In the genomic region with DNA sequence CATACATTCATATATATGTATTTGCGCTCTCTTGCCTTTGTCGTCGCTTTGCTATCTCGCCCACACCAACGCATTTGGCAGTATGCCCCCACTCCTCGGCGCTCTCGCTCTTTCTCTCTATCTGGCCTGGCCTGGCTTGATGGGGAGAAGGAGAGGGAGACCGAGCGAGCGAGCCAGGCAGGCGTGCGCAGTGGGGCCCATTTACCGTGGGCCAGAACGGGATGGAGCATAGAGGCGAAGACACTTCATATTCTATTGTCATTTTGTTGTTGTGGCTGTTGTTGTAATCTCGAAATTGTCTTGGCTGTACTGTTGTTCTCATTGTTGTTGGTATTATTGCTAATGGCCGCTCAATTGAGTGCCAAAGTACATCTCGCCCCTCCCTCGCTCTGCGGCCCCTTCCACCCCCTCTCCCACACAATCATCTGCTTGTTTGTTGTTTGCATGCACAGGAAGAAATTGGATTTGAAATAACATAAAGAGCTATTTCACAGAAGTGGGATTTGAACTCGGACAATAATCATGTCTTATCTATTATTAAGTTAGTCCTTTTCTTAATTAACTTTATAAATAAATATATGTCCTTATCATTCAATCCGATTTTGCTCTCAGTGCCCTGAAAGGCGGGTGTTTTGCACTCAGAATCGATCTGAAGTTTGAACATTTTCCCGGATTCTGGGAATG, we compare ENCODE assay signal across 1 fruit fly cellular context.
TF ChIP-seq lines count a peak whose summit lies in the region.

No protein-coding gene starts in this region.

TF ChIP-seq in whole organism, embryonic, 481 proteins besides CTCF, POLR2A, EP300 and RAD21 (continued from another document and continues in another):
- no peak for TF ChIP-seq Gsc (GFP tag; IDR thresholded peaks at IDR 0.05; lab: Robert Waterston, UW)
- TF ChIP-seq tio (GFP tag; optimal IDR thresholded peaks at IDR 0.05; lab: Kevin White, UChicago): peak; percentile 90
- TF ChIP-seq Jarid2 (GFP tag; optimal IDR thresholded peaks at IDR 0.05; lab: Kevin White, UChicago): peak; percentile 62
- no peak for TF ChIP-seq Scr (GFP tag; IDR thresholded peaks at IDR 0.05; lab: Robert Waterston, UW; ENCODE audit: partially characterized antibody)
- TF ChIP-seq her (GFP tag; optimal IDR thresholded peaks at IDR 0.05; lab: Kevin White, UChicago): no peak
- TF ChIP-seq CG6765 (GFP tag; optimal IDR thresholded peaks at IDR 0.05; lab: Kevin White, UChicago): peak; percentile 68
- peak; percentile 51 for TF ChIP-seq tup (GFP tag; optimal IDR thresholded peaks at IDR 0.05; lab: Kevin White, UChicago)
- TF ChIP-seq CG13624 (GFP tag; optimal IDR thresholded peaks at IDR 0.05; lab: Kevin White, UChicago): no peak
- TF ChIP-seq Dbx (GFP tag; IDR thresholded peaks at IDR 0.05; lab: Robert Waterston, UW): peak; percentile 88
- peak; percentile 3 for TF ChIP-seq gcm2 (GFP tag; optimal IDR thresholded peaks at IDR 0.05; lab: Kevin White, UChicago)
- peak; percentile 93 for TF ChIP-seq CG2712 (tag; optimal IDR thresholded peaks at IDR 0.05; lab: Kevin White, UChicago)
- TF ChIP-seq CG30431 (GFP tag; optimal IDR thresholded peaks at IDR 0.05; lab: Kevin White, UChicago): peak; percentile 82
- TF ChIP-seq Ets65A (GFP tag; lab: Kevin White, UChicago): peak; percentile 91
- peak; percentile 84 to 94 for TF ChIP-seq bsh (GFP tag; optimal IDR thresholded peaks at IDR 0.05; lab: Kevin White, UChicago)
- peak; percentile 88 for TF ChIP-seq CG15269 (tag; optimal IDR thresholded peaks at IDR 0.05; lab: Kevin White, UChicago)
- TF ChIP-seq sug (tag; optimal IDR thresholded peaks at IDR 0.05; lab: Kevin White, UChicago): peak; percentile 60
- TF ChIP-seq CG5953 (GFP tag; IDR thresholded peaks at IDR 0.05; lab: Robert Waterston, UW): peak; percentile 80
- TF ChIP-seq CG11723 (GFP tag; optimal IDR thresholded peaks at IDR 0.05; lab: Kevin White, UChicago): peak; percentile 67
- TF ChIP-seq CG4328 (GFP tag; optimal IDR thresholded peaks at IDR 0.05; lab: Kevin White, UChicago): peak; percentile 53
- no peak for TF ChIP-seq cad (GFP tag; optimal IDR thresholded peaks at IDR 0.05; lab: Kevin White, UChicago)
- peak; percentile 91 for TF ChIP-seq dmrt11E (tag; optimal IDR thresholded peaks at IDR 0.05; lab: Kevin White, UChicago)
- TF ChIP-seq HLH3B (GFP tag; IDR thresholded peaks at IDR 0.05; lab: Robert Waterston, UW): peak; percentile 88
- peak; percentile 80 for TF ChIP-seq CG2202 (tag; optimal IDR thresholded peaks at IDR 0.05; lab: Kevin White, UChicago)
- peak; percentile 87 for TF ChIP-seq Gug (GFP tag; IDR thresholded peaks at IDR 0.05; lab: Robert Waterston, UW)
- TF ChIP-seq CG32772 (GFP tag; IDR thresholded peaks at IDR 0.05; lab: Robert Waterston, UW): peak; percentile 89
- peak; percentile 4 for TF ChIP-seq Antp (GFP tag; optimal IDR thresholded peaks at IDR 0.05; lab: Kevin White, UChicago)
- peak; percentile 74 for TF ChIP-seq CG8290 (GFP tag; optimal IDR thresholded peaks at IDR 0.05; lab: Kevin White, UChicago)
- TF ChIP-seq CG8290 (tag; optimal IDR thresholded peaks at IDR 0.05; lab: Kevin White, UChicago): peak; percentile 74 to 80
- no peak for TF ChIP-seq prd (optimal IDR thresholded peaks at IDR 0.05; lab: Kevin White, UChicago)
- peak; percentile 94 for TF ChIP-seq prd (GFP tag; IDR thresholded peaks at IDR 0.05; lab: Robert Waterston, UW)
- peak; percentile 56 for TF ChIP-seq CG3065 (GFP tag; optimal IDR thresholded peaks at IDR 0.05; lab: Kevin White, UChicago)
- TF ChIP-seq eyg (GFP tag; optimal IDR thresholded peaks at IDR 0.05; lab: Kevin White, UChicago): no peak
- TF ChIP-seq CG18011 (GFP tag; optimal IDR thresholded peaks at IDR 0.05; lab: Kevin White, UChicago): peak; percentile 62
- peak; percentile 87 for TF ChIP-seq CG12104 (GFP tag; optimal IDR thresholded peaks at IDR 0.05; lab: Kevin White, UChicago)
- peak; percentile 37 for TF ChIP-seq fd102C (GFP tag; optimal IDR thresholded peaks at IDR 0.05; lab: Kevin White, UChicago)
- TF ChIP-seq lbe (GFP tag; optimal IDR thresholded peaks at IDR 0.05; lab: Kevin White, UChicago): peak; percentile 82
- TF ChIP-seq Stat92E (GFP tag; optimal IDR thresholded peaks at IDR 0.05; lab: Kevin White, UChicago): peak in 1 of 3 experiments; percentile 7
- peak; percentile 81 for TF ChIP-seq onecut (GFP tag; IDR thresholded peaks at IDR 0.05; lab: Robert Waterston, UW)
- peak; percentile 88 for TF ChIP-seq chinmo (GFP tag; IDR thresholded peaks at IDR 0.05; lab: Robert Waterston, UW; ENCODE audit: partially characterized antibody)
- TF ChIP-seq Trl (optimal IDR thresholded peaks at IDR 0.05; lab: Kevin White, UChicago): peak; percentile 73 to 84
- no peak for TF ChIP-seq Trl (GFP tag; optimal IDR thresholded peaks at IDR 0.05; lab: Kevin White, UChicago)
- TF ChIP-seq CrebB (tag; optimal IDR thresholded peaks at IDR 0.05; lab: Kevin White, UChicago): peak; percentile 86
- peak; percentile 73 for TF ChIP-seq Nf-YA (GFP tag; IDR thresholded peaks at IDR 0.05; lab: Robert Waterston, UW)
- TF ChIP-seq CG12744 (GFP tag; optimal IDR thresholded peaks at IDR 0.05; lab: Kevin White, UChicago): peak; percentile 23
- TF ChIP-seq CG15011 (GFP tag; optimal IDR thresholded peaks at IDR 0.05; lab: Kevin White, UChicago): peak; percentile 83
- peak; percentile 77 for TF ChIP-seq Usf (GFP tag; optimal IDR thresholded peaks at IDR 0.05; lab: Kevin White, UChicago)
- TF ChIP-seq CG13775 (GFP tag; optimal IDR thresholded peaks at IDR 0.05; lab: Kevin White, UChicago): peak; percentile 90
- no peak for TF ChIP-seq Dad (GFP tag; optimal IDR thresholded peaks at IDR 0.05; lab: Kevin White, UChicago)
- TF ChIP-seq CG10462 (GFP tag; optimal IDR thresholded peaks at IDR 0.05; lab: Kevin White, UChicago): peak; percentile 74
- TF ChIP-seq PHDP (tag; optimal IDR thresholded peaks at IDR 0.05; lab: Kevin White, UChicago): peak; percentile 88
- peak; percentile 49 for TF ChIP-seq CG13894 (tag; optimal IDR thresholded peaks at IDR 0.05; lab: Kevin White, UChicago)
- TF ChIP-seq Lhr (GFP tag; optimal IDR thresholded peaks at IDR 0.05; lab: Kevin White, UChicago): peak; percentile 79
- peak; percentile 91 for TF ChIP-seq ci (GFP tag; IDR thresholded peaks at IDR 0.05; lab: Robert Waterston, UW)
- peak; percentile 34 for TF ChIP-seq CG7928 (GFP tag; optimal IDR thresholded peaks at IDR 0.05; lab: Kevin White, UChicago)
- TF ChIP-seq Atf-2 (GFP tag; optimal IDR thresholded peaks at IDR 0.05; lab: Kevin White, UChicago): peak; percentile 47
- TF ChIP-seq CG12942 (GFP tag; optimal IDR thresholded peaks at IDR 0.05; lab: Kevin White, UChicago): peak; percentile 84
- TF ChIP-seq zfh2 (GFP tag; optimal IDR thresholded peaks at IDR 0.05; lab: Kevin White, UChicago): peak; percentile 66
- peak; percentile 84 for TF ChIP-seq Blimp-1 (GFP tag; optimal IDR thresholded peaks at IDR 0.05; lab: Kevin White, UChicago)
- peak; percentile 90 for TF ChIP-seq H2.0 (GFP tag; IDR thresholded peaks at IDR 0.05; lab: Robert Waterston, UW)
- TF ChIP-seq Taf1 (GFP tag; IDR thresholded peaks at IDR 0.05; lab: Robert Waterston, UW): peak; percentile 78
- peak; percentile 93 for TF ChIP-seq row (GFP tag; IDR thresholded peaks at IDR 0.05; lab: Robert Waterston, UW)
- TF ChIP-seq CG9817 (tag; optimal IDR thresholded peaks at IDR 0.05; lab: Kevin White, UChicago): peak; percentile 85
- TF ChIP-seq D (optimal IDR thresholded peaks at IDR 0.05; lab: Kevin White, UChicago): no peak
- TF ChIP-seq D (GFP tag; optimal IDR thresholded peaks at IDR 0.05; lab: Kevin White, UChicago): peak; percentile 89
- TF ChIP-seq z (GFP tag; IDR thresholded peaks at IDR 0.05; lab: Robert Waterston, UW): peak; percentile 66; the same call in 1 of the 3 replicates
- TF ChIP-seq vnd (GFP tag; IDR thresholded peaks at IDR 0.05; lab: Robert Waterston, UW; ENCODE audit: partially characterized antibody): no peak
- TF ChIP-seq gsb (GFP tag; IDR thresholded peaks at IDR 0.05; lab: Robert Waterston, UW): peak; percentile 86
- TF ChIP-seq CG14860 (GFP tag; IDR thresholded peaks at IDR 0.05; lab: Robert Waterston, UW; ENCODE audit: partially characterized antibody): no peak
- peak; percentile 89 for TF ChIP-seq bcd (GFP tag; optimal IDR thresholded peaks at IDR 0.05; lab: Kevin White, UChicago)
- TF ChIP-seq Ets97D (GFP tag; optimal IDR thresholded peaks at IDR 0.05; lab: Kevin White, UChicago): peak; percentile 13
- no peak for TF ChIP-seq Tbp (GFP tag; optimal IDR thresholded peaks at IDR 0.05; lab: Kevin White, UChicago)
- peak; percentile 80 for TF ChIP-seq CG1024 (GFP tag; IDR thresholded peaks at IDR 0.05; lab: Robert Waterston, UW)
- TF ChIP-seq otp (GFP tag; IDR thresholded peaks at IDR 0.05; lab: Robert Waterston, UW): peak; percentile 89
- no peak for TF ChIP-seq Dp (GFP tag; optimal IDR thresholded peaks at IDR 0.05; lab: Kevin White, UChicago)
- TF ChIP-seq Dll (GFP tag; IDR thresholded peaks at IDR 0.05; lab: Robert Waterston, UW; ENCODE audit: partially characterized antibody): no peak
- peak; percentile 77 for TF ChIP-seq Fer2 (tag; optimal IDR thresholded peaks at IDR 0.05; lab: Kevin White, UChicago)
- peak; percentile 75 for TF ChIP-seq D19B (GFP tag; optimal IDR thresholded peaks at IDR 0.05; lab: Kevin White, UChicago)
- TF ChIP-seq Nf-YC (tag; optimal IDR thresholded peaks at IDR 0.05; lab: Kevin White, UChicago): peak; percentile 9
- peak in 1 of 2 experiments; percentile 74 for TF ChIP-seq Eip74EF (GFP tag; optimal IDR thresholded peaks at IDR 0.05; lab: Kevin White, UChicago)
- 0 out of 2 replicates have a peak, but pooled peaks have one; percentile 33 for TF ChIP-seq unc-4 (GFP tag; IDR thresholded peaks at IDR 0.05; lab: Robert Waterston, UW; ENCODE audit: partially characterized antibody)
- TF ChIP-seq Dip2 (GFP tag; IDR thresholded peaks at IDR 0.05; lab: Robert Waterston, UW): peak; percentile 50; the same call in 1 of the 2 replicates
- no peak for TF ChIP-seq sna (GFP tag; IDR thresholded peaks at IDR 0.05; lab: Robert Waterston, UW; ENCODE audit: partially characterized antibody)
- TF ChIP-seq Vsx1 (GFP tag; optimal IDR thresholded peaks at IDR 0.05; lab: Kevin White, UChicago): peak; percentile 79
- TF ChIP-seq Poxn (GFP tag; IDR thresholded peaks at IDR 0.05; lab: Robert Waterston, UW): peak; percentile 71
- peak; percentile 89 for TF ChIP-seq CG11695 (GFP tag; IDR thresholded peaks at IDR 0.05; lab: Robert Waterston, UW)
- TF ChIP-seq CG32532 (GFP tag; IDR thresholded peaks at IDR 0.05; lab: Robert Waterston, UW): peak; percentile 91
- TF ChIP-seq CG8478 (optimal IDR thresholded peaks at IDR 0.05; lab: Kevin White, UChicago): no peak
- TF ChIP-seq Elba2 (GFP tag; optimal IDR thresholded peaks at IDR 0.05; lab: Kevin White, UChicago): no peak
- peak; percentile 73 to 90 for TF ChIP-seq dpn (GFP tag; optimal IDR thresholded peaks at IDR 0.05; lab: Kevin White, UChicago)
- TF ChIP-seq pzg (GFP tag; optimal IDR thresholded peaks at IDR 0.05; lab: Kevin White, UChicago): no peak
- TF ChIP-seq Mrtf (GFP tag; IDR thresholded peaks at IDR 0.05; lab: Robert Waterston, UW): peak; percentile 88
- TF ChIP-seq Side (GFP tag; optimal IDR thresholded peaks at IDR 0.05; lab: Kevin White, UChicago): peak; percentile 34
- peak; percentile 94 for TF ChIP-seq gem (tag; optimal IDR thresholded peaks at IDR 0.05; lab: Kevin White, UChicago)
- TF ChIP-seq CG18599 (GFP tag; optimal IDR thresholded peaks at IDR 0.05; lab: Kevin White, UChicago): peak; percentile 90
- TF ChIP-seq inv (GFP tag; IDR thresholded peaks at IDR 0.05; lab: Robert Waterston, UW; ENCODE audit: partially characterized antibody): no peak
- TF ChIP-seq tna (GFP tag; IDR thresholded peaks at IDR 0.05; lab: Robert Waterston, UW; ENCODE audit: partially characterized antibody): 0 out of 2 replicates have a peak, but pooled peaks have one; percentile 6
- TF ChIP-seq Dek (tag; optimal IDR thresholded peaks at IDR 0.05; lab: Kevin White, UChicago): peak; percentile 88
- peak; percentile 92 for TF ChIP-seq CG12391 (tag; optimal IDR thresholded peaks at IDR 0.05; lab: Kevin White, UChicago)
- peak; percentile 80 for TF ChIP-seq Spps (tag; optimal IDR thresholded peaks at IDR 0.05; lab: Kevin White, UChicago)
- TF ChIP-seq tll (GFP tag; optimal IDR thresholded peaks at IDR 0.05; lab: Kevin White, UChicago): no peak
- TF ChIP-seq CG10979 (tag; optimal IDR thresholded peaks at IDR 0.05; lab: Kevin White, UChicago): peak; percentile 90
- TF ChIP-seq CG3281 (GFP tag; optimal IDR thresholded peaks at IDR 0.05; lab: Kevin White, UChicago): peak; percentile 87
- peak in 1 of 2 experiments; percentile 47 for TF ChIP-seq crp (GFP tag; optimal IDR thresholded peaks at IDR 0.05; lab: Kevin White, UChicago)
- peak; percentile 86 for TF ChIP-seq CG4820 (GFP tag; optimal IDR thresholded peaks at IDR 0.05; lab: Kevin White, UChicago)
- TF ChIP-seq CG17186 (GFP tag; optimal IDR thresholded peaks at IDR 0.05; lab: Kevin White, UChicago): peak; percentile 27
- no peak for TF ChIP-seq hkb (optimal IDR thresholded peaks at IDR 0.05; lab: Kevin White, UChicago)
- peak; percentile 90 for TF ChIP-seq hkb (GFP tag; IDR thresholded peaks at IDR 0.05; lab: Robert Waterston, UW)
- peak; percentile 92 for TF ChIP-seq CG7839 (tag; optimal IDR thresholded peaks at IDR 0.05; lab: Kevin White, UChicago)
- TF ChIP-seq ems (GFP tag; optimal IDR thresholded peaks at IDR 0.05; lab: Kevin White, UChicago): peak; percentile 51
- TF ChIP-seq BtbVII (GFP tag; optimal IDR thresholded peaks at IDR 0.05; lab: Kevin White, UChicago): peak; percentile 87
- peak; percentile 94 for TF ChIP-seq CG17361 (GFP tag; IDR thresholded peaks at IDR 0.05; lab: Robert Waterston, UW)
- TF ChIP-seq CG4617 (GFP tag; optimal IDR thresholded peaks at IDR 0.05; lab: Kevin White, UChicago; ENCODE audit: borderline replicate concordance): peak; percentile 49
- peak; percentile 77 for TF ChIP-seq CG5245 (GFP tag; optimal IDR thresholded peaks at IDR 0.05; lab: Kevin White, UChicago)
- TF ChIP-seq ind (GFP tag; optimal IDR thresholded peaks at IDR 0.05; lab: Kevin White, UChicago): peak; percentile 90
- TF ChIP-seq CG2129 (GFP tag; IDR thresholded peaks at IDR 0.05; lab: Robert Waterston, UW; ENCODE audit: partially characterized antibody): no peak
- peak; percentile 89 for TF ChIP-seq CG8924 (tag; optimal IDR thresholded peaks at IDR 0.05; lab: Kevin White, UChicago)
- TF ChIP-seq lola (GFP tag; optimal IDR thresholded peaks at IDR 0.05; lab: Kevin White, UChicago): peak in 1 of 3 experiments; percentile 88
- peak; percentile 92 for TF ChIP-seq CG6689 (GFP tag; IDR thresholded peaks at IDR 0.05; lab: Robert Waterston, UW)
- TF ChIP-seq lilli (GFP tag; optimal IDR thresholded peaks at IDR 0.05; lab: Kevin White, UChicago): peak; percentile 80
- peak; percentile 84 for TF ChIP-seq Optix (GFP tag; IDR thresholded peaks at IDR 0.05; lab: Robert Waterston, UW)
- peak; percentile 95 for TF ChIP-seq CG17328 (GFP tag; IDR thresholded peaks at IDR 0.05; lab: Robert Waterston, UW)
